Fruit fly (Drosophila melanogaster): ENCODE results near the gene Usp12-46.
A peak's percentile ranks its signal among the peaks of the same experiment; 100 is the strongest.

Gene Usp12-46

DNA sequence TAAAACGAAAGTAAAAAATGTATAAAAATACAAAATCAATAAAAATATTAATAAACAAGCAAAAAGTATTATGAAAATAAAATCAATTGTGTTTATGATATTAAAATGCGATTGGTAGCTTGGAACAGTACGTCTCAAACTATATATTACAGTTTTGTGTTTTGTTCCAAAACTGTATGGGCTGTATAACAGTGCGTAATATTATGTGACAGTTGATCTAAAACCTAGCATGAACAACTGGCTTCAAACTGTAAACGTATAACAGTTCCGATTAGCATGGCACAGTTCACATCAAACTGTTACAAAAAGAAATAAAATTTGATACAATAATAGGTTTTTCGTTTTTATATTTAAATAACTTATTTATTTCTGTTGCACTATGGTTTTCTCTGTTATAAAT is 43.3 kb downstream of the Usp12-46 start (continued):
- TF ChIP-seq chif (GFP tag; optimal IDR thresholded peaks at IDR 0.05): no peak
- no peak for TF ChIP-seq dmrt11E (tag; optimal IDR thresholded peaks at IDR 0.05)
- no peak for TF ChIP-seq shn (GFP tag; optimal IDR thresholded peaks at IDR 0.05)
- TF ChIP-seq CG30431 (GFP tag; optimal IDR thresholded peaks at IDR 0.05): no peak
- TF ChIP-seq CG12155 (GFP tag; optimal IDR thresholded peaks at IDR 0.05): no peak
- no peak for TF ChIP-seq twi (tag; optimal IDR thresholded peaks at IDR 0.05)
- TF ChIP-seq inv (GFP tag; IDR thresholded peaks at IDR 0.05; ENCODE audit: partially characterized antibody): peak; percentile 62; the same call in 1 of the 2 replicates
- TF ChIP-seq scrt (GFP tag; optimal IDR thresholded peaks at IDR 0.05): no peak
- TF ChIP-seq Sry-δ (GFP tag; optimal IDR thresholded peaks at IDR 0.05): no peak
- no peak for TF ChIP-seq lmd (GFP tag; IDR thresholded peaks at IDR 0.05)
- TF ChIP-seq unc-4 (GFP tag; IDR thresholded peaks at IDR 0.05; ENCODE audit: partially characterized antibody): no peak
- TF ChIP-seq CG33213 (GFP tag; optimal IDR thresholded peaks at IDR 0.05): no peak
- TF ChIP-seq CG9876 (GFP tag; optimal IDR thresholded peaks at IDR 0.05): no peak
- no peak for TF ChIP-seq tap (tag; optimal IDR thresholded peaks at IDR 0.05)
- no peak for TF ChIP-seq Awh (GFP tag; IDR thresholded peaks at IDR 0.05)
- TF ChIP-seq ara (GFP tag; IDR thresholded peaks at IDR 0.05): no peak
- no peak for TF ChIP-seq CG34224 (GFP tag; IDR thresholded peaks at IDR 0.05; ENCODE audit: partially characterized antibody)
- no peak for TF ChIP-seq onecut (GFP tag; IDR thresholded peaks at IDR 0.05)
- TF ChIP-seq jing (GFP tag; optimal IDR thresholded peaks at IDR 0.05): no peak
- TF ChIP-seq CG7928 (GFP tag; optimal IDR thresholded peaks at IDR 0.05): no peak
- TF ChIP-seq bsh (GFP tag; optimal IDR thresholded peaks at IDR 0.05): no peak
- TF ChIP-seq CkIIα-i1 (GFP tag; IDR thresholded peaks at IDR 0.05): no peak
- no peak for TF ChIP-seq zfh1 (GFP tag; IDR thresholded peaks at IDR 0.05)
- TF ChIP-seq lov (optimal IDR thresholded peaks at IDR 0.05): no peak
- no peak for TF ChIP-seq lov (GFP tag; IDR thresholded peaks at IDR 0.05)
- TF ChIP-seq CG12299 (tag; optimal IDR thresholded peaks at IDR 0.05): no peak
- TF ChIP-seq cas (GFP tag; IDR thresholded peaks at IDR 0.05): no peak
- TF ChIP-seq HmgZ (tag; optimal IDR thresholded peaks at IDR 0.05): peak; percentile 30
- no peak for TF ChIP-seq CG4424 (GFP tag; optimal IDR thresholded peaks at IDR 0.05)
- TF ChIP-seq Hr78 (GFP tag; optimal IDR thresholded peaks at IDR 0.05): no peak
- TF ChIP-seq NFAT (GFP tag; IDR thresholded peaks at IDR 0.05): no peak
- TF ChIP-seq eyg (GFP tag; optimal IDR thresholded peaks at IDR 0.05): no peak
- TF ChIP-seq dmrt99B (tag; optimal IDR thresholded peaks at IDR 0.05): no peak
- TF ChIP-seq vnd (GFP tag; IDR thresholded peaks at IDR 0.05; ENCODE audit: partially characterized antibody): no peak; the same call in 2 of the 3 replicates
- TF ChIP-seq CG16815 (GFP tag; optimal IDR thresholded peaks at IDR 0.05): no peak
- no peak for TF ChIP-seq jigr1 (GFP tag; IDR thresholded peaks at IDR 0.05)
- TF ChIP-seq Dfd (GFP tag; optimal IDR thresholded peaks at IDR 0.05): no peak
- peak; percentile 53 for TF ChIP-seq HmgD (GFP tag; optimal IDR thresholded peaks at IDR 0.05)
- no peak for TF ChIP-seq grau (tag; optimal IDR thresholded peaks at IDR 0.05)
- TF ChIP-seq CG2678 (tag; optimal IDR thresholded peaks at IDR 0.05): no peak
- no peak for TF ChIP-seq CG13624 (GFP tag; optimal IDR thresholded peaks at IDR 0.05)
- TF ChIP-seq trem (tag; optimal IDR thresholded peaks at IDR 0.05): peak; percentile 6
- TF ChIP-seq lola (GFP tag; optimal IDR thresholded peaks at IDR 0.05): no peak
- TF ChIP-seq Jarid2 (GFP tag; optimal IDR thresholded peaks at IDR 0.05): peak; percentile 1
- TF ChIP-seq Mad (GFP tag; optimal IDR thresholded peaks at IDR 0.05): no peak
- no peak for TF ChIP-seq CG18599 (GFP tag; optimal IDR thresholded peaks at IDR 0.05)
- TF ChIP-seq B-H2 (GFP tag; optimal IDR thresholded peaks at IDR 0.05): peak; percentile 37
- TF ChIP-seq Xrp1 (GFP tag; IDR thresholded peaks at IDR 0.05): no peak
- no peak for TF ChIP-seq Dbx (GFP tag; IDR thresholded peaks at IDR 0.05)
- peak; percentile 64 for TF ChIP-seq CTCF (GFP tag; optimal IDR thresholded peaks at IDR 0.05)
- TF ChIP-seq CG2129 (GFP tag; IDR thresholded peaks at IDR 0.05; ENCODE audit: partially characterized antibody): no peak
- no peak for TF ChIP-seq CG4360 (GFP tag; IDR thresholded peaks at IDR 0.05)

Data from whole organism, embryonic.